Fruit fly (Drosophila melanogaster) whole organism, adult: ENCODE data around the gene CG11975.

Experiments
- CG14711 ChIP-seq: fragments of 200-800 bp; sonication (Bioruptor generic); optimal IDR thresholded peaks from 2 replicates; lab custom pipeline; 2018; ENCODE audit warnings: missing biosample characterization, mild to moderate bottlenecking, missing genetic modification characterization, moderate library complexity
- CG5204 ChIP-seq: fragments of 200-800 bp; sonication (Bioruptor generic); optimal IDR thresholded peaks from 2 replicates; lab custom pipeline; 2016; ENCODE audit warnings: missing biosample characterization, missing genetic modification characterization
- Clk ChIP-seq: fragments of 200-800 bp; sonication (Bioruptor generic); optimal IDR thresholded peaks from 2 replicates; lab custom pipeline; 2017; ENCODE audit warnings: missing biosample characterization, missing genetic modification characterization
- cic ChIP-seq: fragments of 200-800 bp; sonication (Bioruptor generic); optimal IDR thresholded peaks from 2 replicates; lab custom pipeline; 2017; ENCODE audit warnings: missing biosample characterization, mild to moderate bottlenecking, missing genetic modification characterization, moderate library complexity
- kay ChIP-seq: fragments of 200-800 bp; sonication (Bioruptor generic); peaks from one replicate; lab custom pipeline; 2016; ENCODE audit warnings: missing biosample characterization, missing genetic modification characterization, borderline replicate concordance
- ovo ChIP-seq: fragments of 200-800 bp; sonication (Bioruptor generic); optimal IDR thresholded peaks from 2 replicates; lab custom pipeline; 2016; ENCODE audit warnings: missing biosample characterization, missing genetic modification characterization

dm6 chr3R:9024835-9025510, 31.9 kb downstream of the CG11975 start:
- TF ChIP-seq CG5204 (GFP tag; lab: Kevin White, UChicago) (no peak), kay (GFP tag; lab: Kevin White, UChicago) (no peak), Clk (GFP tag; lab: Kevin White, UChicago) (no peak), cic (GFP tag; lab: Kevin White, UChicago) (no peak), ovo (GFP tag; lab: Kevin White, UChicago) (no peak), CG14711 (tag; lab: Kevin White, UChicago) (no peak)
